Worm (Caenorhabditis elegans) whole organism, L2 larva: ENCODE data around the gene ule-3.

Source experiments
- C34F6.9 ChIP-seq: fragments of 150-350 bp; optimal IDR thresholded peaks from 2 replicates; lab custom pipeline; 2014; ENCODE audit warnings: missing biosample characterization, missing genetic modification characterization
- F13H6.1 ChIP-seq: sonication (generic microtip); optimal IDR thresholded peaks from 2 replicates; lab custom pipeline; 2016; ENCODE audit warnings: missing genetic modification characterization, missing compliant biosample characterization
- R02D3.7 ChIP-seq: fragments of 150-350 bp; optimal IDR thresholded peaks from 2 replicates; lab custom pipeline; 2014; ENCODE audit warnings: missing biosample characterization, missing genetic modification characterization
- Y55F3AM.14 ChIP-seq: fragments of 200-800 bp; sonication (Bioruptor generic); optimal IDR thresholded peaks from 2 replicates; lab custom pipeline; 2018; ENCODE audit warnings: mild to moderate bottlenecking, missing genetic modification characterization, missing compliant biosample characterization
- ZK546.5 ChIP-seq: sonication (generic microtip); optimal IDR thresholded peaks from 2 replicates; lab custom pipeline; 2017; ENCODE audit warnings: missing biosample characterization, missing genetic modification characterization
- aly-2 ChIP-seq: fragments of 150-350 bp; optimal IDR thresholded peaks from 2 replicates; lab custom pipeline; 2014; ENCODE audit warnings: missing biosample characterization, missing genetic modification characterization
- ama-1 ChIP-seq: fragments of 150-350 bp; optimal IDR thresholded peaks from 2 replicates; lab custom pipeline; 2018; ENCODE audit warnings: inconsistent platforms
- ceh-16 ChIP-seq: fragments of 150-350 bp; optimal IDR thresholded peaks from 2 replicates; lab custom pipeline; 2014; ENCODE audit warnings: missing biosample characterization, missing genetic modification characterization
- crh-2 ChIP-seq: sonication (generic microtip); optimal IDR thresholded peaks from 2 replicates; lab custom pipeline; 2017; ENCODE audit warnings: missing biosample characterization, missing genetic modification characterization
- egl-27 ChIP-seq: sonication (generic microtip); optimal IDR thresholded peaks from 3 replicates; lab custom pipeline; 2017; ENCODE audit warnings: missing biosample characterization, missing genetic modification reagents, missing genetic modification characterization
- elt-1 ChIP-seq: fragments of 150-350 bp; optimal IDR thresholded peaks from 2 replicates; lab custom pipeline; 2014; ENCODE audit warnings: missing biosample characterization, missing genetic modification characterization
- elt-3 ChIP-seq: sonication (generic microtip); optimal IDR thresholded peaks from 2 replicates; lab custom pipeline; 2017; ENCODE audit warnings: missing biosample characterization, missing genetic modification characterization
- fos-1 ChIP-seq: fragments of 150-350 bp; optimal IDR thresholded peaks from 2 replicates; lab custom pipeline; 2014; ENCODE audit warnings: missing biosample characterization, missing genetic modification characterization
- gmeb-1 ChIP-seq: fragments of 150-350 bp; optimal IDR thresholded peaks from 2 replicates; lab custom pipeline; 2014; ENCODE audit warnings: missing biosample characterization, missing genetic modification characterization
- lsy-2 ChIP-seq, 2 experiments: fragments of 150-350 bp in 1 of 2; sonication (generic microtip) in 1 of 2; optimal IDR thresholded peaks; 2 replicates each; lab custom pipeline; 2014 to 2017; ENCODE audit warnings: missing biosample characterization in 2 of 2, missing genetic modification characterization in 2 of 2
- mab-5 ChIP-seq: fragments of 150-350 bp; optimal IDR thresholded peaks from 2 replicates; lab custom pipeline; 2014; ENCODE audit warnings: missing biosample characterization, missing genetic modification characterization
- mbf-1 ChIP-seq: sonication (generic microtip); optimal IDR thresholded peaks from 2 replicates; lab custom pipeline; 2017; ENCODE audit warnings: missing biosample characterization, missing genetic modification characterization
- nhr-10 ChIP-seq: sonication (generic microtip); optimal IDR thresholded peaks from 2 replicates; lab custom pipeline; 2017; ENCODE audit warnings: missing biosample characterization, missing genetic modification characterization
- nhr-12 ChIP-seq: fragments of 150-350 bp; optimal IDR thresholded peaks from 2 replicates; lab custom pipeline; 2014; ENCODE audit warnings: missing biosample characterization, missing genetic modification characterization
- nhr-21 ChIP-seq: fragments of 150-350 bp; optimal IDR thresholded peaks from 2 replicates; lab custom pipeline; 2014; ENCODE audit warnings: missing biosample characterization, missing genetic modification characterization
- nhr-23 ChIP-seq: fragments of 150-350 bp; optimal IDR thresholded peaks from 2 replicates; lab custom pipeline; 2014; ENCODE audit warnings: missing biosample characterization, missing genetic modification reagents, missing genetic modification characterization
- nhr-237 ChIP-seq: fragments of 150-350 bp; optimal IDR thresholded peaks from 2 replicates; lab custom pipeline; 2014; ENCODE audit warnings: missing biosample characterization, missing genetic modification characterization
- nhr-6 ChIP-seq: fragments of 150-350 bp; optimal IDR thresholded peaks from 2 replicates; lab custom pipeline; 2014; ENCODE audit warnings: missing biosample characterization, missing genetic modification characterization
- nhr-77 ChIP-seq: fragments of 150-350 bp; optimal IDR thresholded peaks from 2 replicates; lab custom pipeline; 2014; ENCODE audit warnings: missing biosample characterization, missing genetic modification characterization
- peb-1 ChIP-seq: fragments of 150-350 bp; optimal IDR thresholded peaks from 2 replicates; lab custom pipeline; 2014; ENCODE audit warnings: missing biosample characterization, missing genetic modification characterization
- sem-4 ChIP-seq: fragments of 150-350 bp; optimal IDR thresholded peaks from 2 replicates; lab custom pipeline; 2014; ENCODE audit warnings: missing biosample characterization, missing genetic modification reagents, missing genetic modification characterization
- skn-1 ChIP-seq: sonication (generic microtip); optimal IDR thresholded peaks from 2 replicates; lab custom pipeline; 2017; ENCODE audit warnings: missing biosample characterization, missing genetic modification characterization
- sma-3 ChIP-seq: sonication (generic microtip); optimal IDR thresholded peaks from 2 replicates; lab custom pipeline; 2016; ENCODE audit warnings: missing genetic modification reagents, missing genetic modification characterization, missing compliant biosample characterization
- sma-9 ChIP-seq, 2 experiments: fragments of 150-350 bp in 1 of 2; sonication (generic microtip) in 1 of 2; optimal IDR thresholded peaks; 2 replicates each; lab custom pipeline; 2014 to 2016; ENCODE audit warnings: missing genetic modification characterization in 2 of 2, mild to moderate bottlenecking in 1 of 2, missing biosample characterization in 1 of 2, missing compliant biosample characterization in 1 of 2, missing genetic modification reagents in 1 of 2, moderate library complexity in 1 of 2
- unc-39 ChIP-seq: fragments of 150-350 bp; optimal IDR thresholded peaks from 2 replicates; lab custom pipeline; 2014; ENCODE audit warnings: missing biosample characterization, missing genetic modification characterization
- unc-55 ChIP-seq: fragments of 150-350 bp; sonication (generic microtip); optimal IDR thresholded peaks from 3 replicates; lab custom pipeline; 2014; ENCODE audit warnings: missing biosample characterization, missing genetic modification reagents, missing genetic modification characterization
- unc-62 ChIP-seq: fragments of 150-350 bp; optimal IDR thresholded peaks from 2 replicates; lab custom pipeline; 2014; ENCODE audit warnings: missing biosample characterization, missing genetic modification reagents, missing genetic modification characterization
- zag-1 ChIP-seq: fragments of 150-350 bp; optimal IDR thresholded peaks from 2 replicates; lab custom pipeline; 2014; ENCODE audit warnings: missing biosample characterization, missing genetic modification characterization
- ztf-11 ChIP-seq: sonication (generic microtip); optimal IDR thresholded peaks from 2 replicates; lab custom pipeline; 2017; ENCODE audit warnings: missing biosample characterization, missing genetic modification characterization
- ztf-4 ChIP-seq: fragments of 150-350 bp; optimal IDR thresholded peaks from 2 replicates; lab custom pipeline; 2014; ENCODE audit warnings: missing biosample characterization, missing genetic modification characterization

The ule-3 gene

ce11 chrV:10762695-10763094 is 30.9 kb upstream of the ule-3 start, which contains the start of gene sre-6:
sre-6 (minus strand) TSS chrV:10762795.
- TF ChIP-seq sem-4 (no peak), nhr-12 (no peak), nhr-10 (tag; lab: Kevin White, UChicago) (no peak), sma-3 (GFP tag; lab: Kevin White, UChicago) (no peak), sma-9 (GFP tag; optimal IDR thresholded peaks at IDR 0.05; lab: Kevin White, UChicago) (no peak), sma-9 (tag; optimal IDR thresholded peaks at IDR 0.05; lab: Kevin White, UChicago) (no peak), nhr-77 (no peak), egl-27 (no peak), elt-3 (no peak)

DNA sequence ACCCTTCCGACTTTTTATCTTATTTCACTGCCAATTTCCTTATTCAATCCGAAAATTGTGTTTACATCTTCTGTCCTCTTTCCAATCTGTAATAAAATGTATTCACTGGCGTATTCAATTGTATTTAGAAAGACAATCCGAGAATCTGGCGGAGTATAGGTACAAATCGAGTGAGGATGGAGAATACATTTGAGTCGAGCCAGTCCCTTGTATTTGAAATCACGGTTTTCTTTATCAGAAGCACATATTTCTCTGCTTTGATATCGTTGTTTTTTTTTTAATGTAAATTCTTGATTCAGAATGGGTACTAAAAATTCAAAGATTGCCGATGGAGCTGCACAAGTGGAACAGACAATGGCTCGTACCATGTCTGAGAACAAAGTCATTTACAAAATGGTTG is 29.5 kb upstream of the ule-3 start, which contains the start of gene ocr-1:
Gene ocr-1 (plus strand): TSS at position 301 of the 400 bp plus-strand sequence.
- TF ChIP-seq sem-4 (no peak), ZK546.5 (tag; lab: Kevin White, UChicago) (no peak), ama-1 (no peak), elt-3 (no peak)

DNA sequence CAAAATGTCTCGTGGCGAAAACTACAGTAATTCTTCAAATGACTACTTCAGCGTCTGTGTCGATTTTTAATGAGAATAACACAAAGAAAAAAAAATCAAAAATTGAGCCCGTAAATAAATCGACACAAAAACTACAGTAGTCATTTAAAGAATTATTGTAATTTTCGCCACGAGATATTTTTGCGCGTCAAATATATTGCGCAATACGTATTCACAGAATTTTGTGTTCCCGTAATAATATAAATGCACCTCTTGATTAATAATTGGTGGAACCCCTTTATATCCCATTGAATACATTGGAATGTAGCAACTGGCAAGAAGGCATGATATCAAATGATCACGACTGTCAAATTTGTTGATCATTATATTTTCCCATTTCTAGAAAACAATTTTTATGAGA is 24.7 kb upstream of the ule-3 start:
- TF ChIP-seq aly-2 (tag; lab: Kevin White, UChicago) = no peak
- TF ChIP-seq zag-1 (tag; lab: Kevin White, UChicago) = no peak
- no peak for TF ChIP-seq mbf-1 (tag; lab: Kevin White, UChicago)
- TF ChIP-seq ZK546.5 (tag; lab: Kevin White, UChicago) = no peak
- TF ChIP-seq sma-9 (GFP tag; optimal IDR thresholded peaks at IDR 0.05; lab: Kevin White, UChicago) = no peak
- no peak for TF ChIP-seq sma-9 (tag; optimal IDR thresholded peaks at IDR 0.05; lab: Kevin White, UChicago)
- TF ChIP-seq, all 48 proteins: peak for 0

DNA sequence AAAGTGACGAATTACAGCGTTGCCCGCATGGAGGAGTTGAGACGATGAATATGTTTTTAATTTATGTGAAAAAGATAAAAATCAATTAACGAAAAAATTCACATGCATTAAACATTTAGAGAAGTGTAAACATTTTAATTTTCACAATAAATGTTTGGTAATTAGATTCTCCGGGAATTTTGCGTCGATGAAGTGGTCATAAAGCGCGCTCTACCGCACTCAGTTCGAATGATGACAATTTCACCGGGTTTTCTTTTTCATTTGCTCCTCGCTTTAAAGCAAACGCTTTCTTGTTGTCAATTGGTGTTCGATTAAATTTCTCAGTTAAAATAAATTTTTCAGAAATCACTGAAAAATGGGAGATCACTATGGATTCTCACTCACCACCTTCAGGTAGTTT is 23.6 kb upstream of the ule-3 start, which contains the start of the genes D1054.1 and pas-2:
Gene D1054.1 (minus strand): TSS at position 192 of the 400 bp plus-strand sequence.
Gene pas-2 (plus strand): TSS at position 343 of the 400 bp plus-strand sequence.
- TF ChIP-seq lsy-2 (tag; optimal IDR thresholded peaks at IDR 0.05; lab: Kevin White, UChicago) = peak in 1 of 2 experiments; percentile 36
- TF ChIP-seq crh-2 (tag; lab: Kevin White, UChicago) = peak; percentile 24
- TF ChIP-seq F13H6.1 (tag; lab: Kevin White, UChicago) = no peak
- no peak for TF ChIP-seq elt-3
- peak; percentile 81 for TF ChIP-seq skn-1 (tag; lab: Kevin White, UChicago)
- TF ChIP-seq nhr-6 (tag; lab: Kevin White, UChicago) = no peak
- no peak for TF ChIP-seq sem-4
- TF ChIP-seq unc-39 (tag; lab: Kevin White, UChicago) = no peak
- no peak for TF ChIP-seq nhr-237 (tag; lab: Kevin White, UChicago)
- TF ChIP-seq ama-1 = no peak
- no peak for TF ChIP-seq ceh-16 (tag; lab: Kevin White, UChicago)
- no peak for TF ChIP-seq gmeb-1 (tag; lab: Kevin White, UChicago)
- no peak for TF ChIP-seq Y55F3AM.14 (GFP tag; lab: Kevin White, UChicago)
- TF ChIP-seq nhr-23 = no peak
- TF ChIP-seq elt-1 (tag; lab: Kevin White, UChicago) = no peak
- no peak for TF ChIP-seq mab-5
- TF ChIP-seq egl-27 = no peak
- no peak for TF ChIP-seq R02D3.7
- TF ChIP-seq fos-1 (tag; lab: Kevin White, UChicago) = no peak
- peak; percentile 50 for TF ChIP-seq C34F6.9
- TF ChIP-seq unc-55 (GFP tag; lab: Kevin White, UChicago) = no peak
- TF ChIP-seq ztf-4 (tag; lab: Kevin White, UChicago) = no peak

- TF ChIP-seq crh-2 (tag; lab: Kevin White, UChicago) (no peak), nhr-23 (no peak), Y55F3AM.14 (GFP tag; lab: Kevin White, UChicago) (no peak), mbf-1 (tag; lab: Kevin White, UChicago) (no peak), fos-1 (tag; lab: Kevin White, UChicago) (no peak), sem-4 (no peak), unc-62 (no peak), R02D3.7 (no peak), elt-1 (tag; lab: Kevin White, UChicago) (no peak), ztf-4 (tag; lab: Kevin White, UChicago) (no peak), ama-1 (no peak), ztf-11 (tag; lab: Kevin White, UChicago) (no peak), nhr-21 (tag; lab: Kevin White, UChicago) (no peak), peb-1 (no peak), nhr-6 (tag; lab: Kevin White, UChicago) (no peak), ceh-16 (tag; lab: Kevin White, UChicago) (no peak)
Measured at ce11 chrV:10771390-10771789, 22.2 kb upstream of the ule-3 start, which contains the start of gene D1054.3. D1054.3 (plus strand) TSS chrV:10771451.
